Fruit fly (Drosophila melanogaster) whole organism, wandering third instar larva: ENCODE data around the gene Cby.

ENCODE experiments used
- Abd-B ChIP-seq: fragments of >200 bp; optimal IDR thresholded peaks from 2 replicates; lab custom pipeline; 2017; ENCODE audit warnings: missing biosample characterization, missing genetic modification characterization
- CG9705 ChIP-seq: fragments of 200-800 bp; sonication (Bioruptor generic); optimal IDR thresholded peaks from 2 replicates; lab custom pipeline; 2018; ENCODE audit warnings: missing biosample characterization, mild to moderate bottlenecking, missing genetic modification characterization
- CrebA ChIP-seq: fragments of 200-800 bp; sonication (Bioruptor generic); optimal IDR thresholded peaks from 2 replicates; lab custom pipeline; 2016; ENCODE audit warnings: missing biosample characterization, mild to moderate bottlenecking, missing genetic modification characterization, borderline replicate concordance
- Dfd ChIP-seq: fragments of >200 bp; optimal IDR thresholded peaks from 2 replicates; lab custom pipeline; 2017; ENCODE audit warnings: missing biosample characterization, missing genetic modification characterization
- Dif ChIP-seq: fragments of 200-275, 200-300 bp; sonication (Bioruptor generic); optimal IDR thresholded peaks from 2 replicates; lab custom pipeline; 2018; ENCODE audit warnings: missing biosample characterization, missing genetic modification characterization; ENCODE audit not compliant: partially characterized antibody
- GATAd ChIP-seq: sonication (Bioruptor generic); optimal IDR thresholded peaks from 2 replicates; lab custom pipeline; 2016; ENCODE audit warnings: missing biosample characterization, missing genetic modification characterization
- HLH106 ChIP-seq: fragments of 200-800 bp; optimal IDR thresholded peaks from 3 replicates; lab custom pipeline; 2019; ENCODE audit warnings: missing biosample characterization, mild to moderate bottlenecking, missing genetic modification characterization, moderate library complexity
- Hnf4 ChIP-seq: fragments of 200-800 bp; sonication (Bioruptor generic); optimal IDR thresholded peaks from 2 replicates; lab custom pipeline; 2016; ENCODE audit warnings: missing biosample characterization, mild to moderate bottlenecking, missing genetic modification characterization
- Hr78 ChIP-seq: fragments of >200 bp; optimal IDR thresholded peaks from 2 replicates; lab custom pipeline; 2017; ENCODE audit warnings: missing biosample characterization, missing genetic modification characterization
- Hr83 ChIP-seq: fragments of 200-300 bp; sonication (Bioruptor generic); optimal IDR thresholded peaks from 2 replicates; lab custom pipeline; 2016; ENCODE audit warnings: missing biosample characterization, mild to moderate bottlenecking, missing genetic modification characterization, moderate library complexity; ENCODE audit not compliant: poor library complexity, severe bottlenecking
- Jra ChIP-seq: sonication (Bioruptor generic); optimal IDR thresholded peaks from 2 replicates; lab custom pipeline; 2016; ENCODE audit warnings: missing biosample characterization, missing genetic modification characterization
- Mio ChIP-seq: sonication (Bioruptor generic); optimal IDR thresholded peaks from 2 replicates; lab custom pipeline; 2016; ENCODE audit warnings: missing biosample characterization, missing genetic modification characterization
- Myc ChIP-seq: fragments of >200 bp; optimal IDR thresholded peaks from 2 replicates; lab custom pipeline; 2017
- N ChIP-seq: fragments of >200 bp; optimal IDR thresholded peaks from 2 replicates; lab custom pipeline; 2018; ENCODE audit warnings: missing biosample characterization, missing external identifiers, missing genetic modification characterization
- OdsH ChIP-seq: fragments of 200-800 bp; sonication (Bioruptor generic); optimal IDR thresholded peaks from 2 replicates; lab custom pipeline; 2016; ENCODE audit warnings: missing biosample characterization, mild to moderate bottlenecking, missing genetic modification characterization
- Rel ChIP-seq, 2 experiments: fragments of 200-800 bp; sonication (Bioruptor generic) in 1 of 2; optimal IDR thresholded peaks; 2 replicates in 1 of 2; 3 replicates in 1 of 2; lab custom pipeline; 2016 to 2019; ENCODE audit warnings: mild to moderate bottlenecking in 2 of 2, missing biosample characterization in 2 of 2, missing genetic modification characterization in 2 of 2, moderate library complexity in 1 of 2
- Sp1 ChIP-seq: fragments of 200-800 bp; sonication (Bioruptor generic); optimal IDR thresholded peaks from 3 replicates; lab custom pipeline; 2019; ENCODE audit warnings: missing biosample characterization, mild to moderate bottlenecking, missing genetic modification characterization, moderate library complexity
- Vsx2 ChIP-seq: fragments of 200-300, 225-300 bp; sonication (Bioruptor generic); optimal IDR thresholded peaks from 2 replicates; lab custom pipeline; 2018; ENCODE audit warnings: missing biosample characterization, missing genetic modification characterization; ENCODE audit not compliant: partially characterized antibody
- br ChIP-seq: fragments of 200-800 bp; sonication (Bioruptor generic); optimal IDR thresholded peaks from 2 replicates; lab custom pipeline; 2016; ENCODE audit warnings: missing biosample characterization, missing genetic modification characterization
- brk ChIP-seq: fragments of 200-800 bp; sonication (Bioruptor generic); optimal IDR thresholded peaks from 2 replicates; lab custom pipeline; 2016; ENCODE audit warnings: missing biosample characterization, mild to moderate bottlenecking, missing genetic modification characterization
- dl ChIP-seq, 2 experiments: fragments of 175-275, 200-275 bp in 1 of 2; fragments of 200-275 bp in 1 of 2; sonication (Bioruptor generic); optimal IDR thresholded peaks; lab custom pipeline; 2018; ENCODE audit warnings: mild to moderate bottlenecking in 2 of 2, missing biosample characterization in 2 of 2, missing genetic modification characterization in 2 of 2, moderate library complexity in 2 of 2; ENCODE audit not compliant: partially characterized antibody in 2 of 2, insufficient read depth in 1 of 2
- dmrt93B ChIP-seq: fragments of 200-800 bp; sonication (Bioruptor generic); optimal IDR thresholded peaks from 2 replicates; lab custom pipeline; 2018; ENCODE audit warnings: missing biosample characterization, mild to moderate bottlenecking, missing genetic modification characterization
- ey ChIP-seq: fragments of 200-800 bp; sonication (Bioruptor generic); optimal IDR thresholded peaks from 2 replicates; lab custom pipeline; 2016; ENCODE audit warnings: missing biosample characterization, missing genetic modification characterization
- foxo ChIP-seq, 2 experiments: fragments of 200-800 bp; sonication (Bioruptor generic); optimal IDR thresholded peaks; 2 replicates in 1 of 2; 3 replicates in 1 of 2; lab custom pipeline; 2016 to 2017; ENCODE audit warnings: missing biosample characterization in 2 of 2, missing genetic modification characterization in 2 of 2
- h ChIP-seq: fragments of 200-800 bp; sonication (Bioruptor generic); optimal IDR thresholded peaks from 3 replicates; lab custom pipeline; 2016; ENCODE audit warnings: missing biosample characterization, mild to moderate bottlenecking, missing genetic modification characterization
- jim ChIP-seq: fragments of 175-275, 200-325 bp; sonication (Bioruptor generic); optimal IDR thresholded peaks from 2 replicates; lab custom pipeline; 2016; ENCODE audit warnings: missing biosample characterization, mild to moderate bottlenecking, missing genetic modification characterization
- lola ChIP-seq: fragments of >200 bp; optimal IDR thresholded peaks from 2 replicates; lab custom pipeline; 2017; ENCODE audit warnings: missing biosample characterization, missing genetic modification characterization
- pan ChIP-seq: fragments of >200 bp; optimal IDR thresholded peaks from 2 replicates; lab custom pipeline; 2017
- rgr ChIP-seq: fragments of 200-800 bp; sonication (Bioruptor generic); optimal IDR thresholded peaks from 3 replicates; lab custom pipeline; 2016; ENCODE audit warnings: missing biosample characterization, mild to moderate bottlenecking, missing genetic modification characterization
- sage ChIP-seq: fragments of 200-800 bp; sonication (Bioruptor generic); optimal IDR thresholded peaks from 2 replicates; lab custom pipeline; 2016; ENCODE audit warnings: missing biosample characterization, mild to moderate bottlenecking, missing genetic modification characterization
- sv ChIP-seq: fragments of 200-800 bp; sonication (Bioruptor generic); optimal IDR thresholded peaks from 3 replicates; lab custom pipeline; 2016; ENCODE audit warnings: missing biosample characterization, missing genetic modification characterization
- usp ChIP-seq: fragments of >200 bp; optimal IDR thresholded peaks from 2 replicates; lab custom pipeline; 2017; ENCODE audit warnings: missing biosample characterization, missing genetic modification characterization
- woc ChIP-seq: sonication (Bioruptor generic); optimal IDR thresholded peaks from 2 replicates; lab custom pipeline; 2016; ENCODE audit warnings: missing biosample characterization, mild to moderate bottlenecking, missing genetic modification characterization

Gene Cby

dm6 chr3R:21862137-21862850, 5.5 kb upstream of the Cby start:
- TF ChIP-seq OdsH (GFP tag; lab: Kevin White, UChicago) (no peak), woc (GFP tag; lab: Kevin White, UChicago) (no peak)

DNA sequence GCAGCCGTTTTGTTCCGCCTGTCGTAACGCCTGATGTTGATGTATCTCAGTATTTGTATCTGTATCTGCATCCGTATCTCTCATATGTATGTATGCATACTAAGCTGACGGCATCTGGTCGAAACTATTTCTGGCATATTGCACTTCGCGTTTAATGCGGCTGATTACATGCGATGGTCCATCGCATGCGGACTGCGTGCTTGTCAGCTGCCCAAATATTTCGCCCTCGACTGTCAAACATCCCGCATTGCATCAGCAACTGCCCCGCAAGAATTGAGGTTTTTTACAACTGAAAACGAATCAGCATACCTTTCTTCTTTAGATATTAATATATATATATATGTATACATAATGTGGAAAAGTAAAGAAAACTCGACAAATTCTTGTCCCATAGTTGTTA, 4.9 kb upstream of the Cby start:
- TF ChIP-seq br (GFP tag; lab: Kevin White, UChicago) (no peak), Abd-B (no peak), CG9705 (GFP tag; lab: Kevin White, UChicago) (no peak), Jra (GFP tag; lab: Kevin White, UChicago) (no peak), h (GFP tag; lab: Kevin White, UChicago) (no peak)

DNA sequence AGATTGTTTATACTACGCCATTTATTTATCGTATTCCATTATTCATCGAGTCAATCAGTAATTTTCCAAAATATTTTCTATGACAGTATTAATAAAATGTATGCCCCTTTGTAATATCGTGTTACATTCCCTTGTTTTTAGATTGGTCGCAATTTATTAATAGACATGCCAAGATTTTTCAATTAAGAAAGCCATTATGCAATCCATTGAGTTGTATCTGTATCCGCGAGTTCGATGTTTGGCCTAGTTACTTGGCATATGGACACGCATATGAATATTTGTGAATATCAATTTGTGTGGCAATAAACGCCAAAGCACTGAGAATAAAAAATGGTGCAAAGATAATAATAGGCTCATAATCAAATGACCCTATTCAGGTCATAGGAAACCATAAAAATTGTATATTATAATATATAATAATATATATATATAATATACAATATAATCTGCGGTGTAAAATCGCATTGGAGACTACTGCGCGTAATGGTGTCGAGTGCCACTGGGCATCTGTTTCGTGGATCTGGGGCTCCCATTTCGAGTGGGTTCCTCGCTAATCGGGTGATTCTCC, 3.9 kb upstream of the Cby start:
- no peak for TF ChIP-seq Rel (GFP tag; optimal IDR thresholded peaks at IDR 0.05; lab: Kevin White, UChicago)
- TF ChIP-seq Rel (tag; optimal IDR thresholded peaks at IDR 0.05; lab: Kevin White, UChicago) = peak; percentile 12
- TF ChIP-seq Hr78 (GFP tag; lab: Kevin White, UChicago) = no peak
- TF ChIP-seq N (GFP tag; lab: Kevin White, UChicago) = no peak
- no peak for TF ChIP-seq Dif (GFP tag; lab: Kevin White, UChicago)
- TF ChIP-seq GATAd = no peak
- no peak for TF ChIP-seq ey (GFP tag; lab: Kevin White, UChicago)
- TF ChIP-seq woc (GFP tag; lab: Kevin White, UChicago) = no peak

DNA sequence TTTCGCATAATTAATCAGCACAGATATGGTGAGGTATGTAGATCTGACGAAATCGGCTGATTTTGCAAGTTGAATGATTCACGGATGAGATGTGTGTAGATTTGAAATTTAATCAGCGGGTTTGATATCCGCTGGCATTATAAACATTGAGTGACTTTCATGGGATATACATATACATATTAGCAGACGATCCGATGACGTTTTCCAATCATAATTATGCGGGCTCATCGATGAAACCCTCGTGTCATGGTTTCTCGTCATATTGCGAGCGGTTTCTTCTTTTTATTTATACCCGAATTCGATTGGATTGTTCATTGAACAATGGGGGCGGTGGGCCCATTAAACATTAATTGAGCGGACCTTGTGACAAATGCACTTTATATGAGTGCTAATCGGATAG, 3.3 kb upstream of the Cby start:
- TF ChIP-seq Abd-B (no peak), Hr83 (GFP tag; lab: Kevin White, UChicago) (no peak), ey (GFP tag; lab: Kevin White, UChicago) (no peak), Rel (GFP tag; optimal IDR thresholded peaks at IDR 0.05; lab: Kevin White, UChicago) (no peak), Rel (tag; optimal IDR thresholded peaks at IDR 0.05; lab: Kevin White, UChicago) (no peak), Hr78 (GFP tag; lab: Kevin White, UChicago) (no peak), OdsH (GFP tag; lab: Kevin White, UChicago) (no peak), brk (GFP tag; lab: Kevin White, UChicago) (no peak), GATAd (no peak), Mio (GFP tag; lab: Kevin White, UChicago) (no peak), Jra (GFP tag; lab: Kevin White, UChicago) (no peak), br (GFP tag; lab: Kevin White, UChicago) (no peak), jim (GFP tag; lab: Kevin White, UChicago) (no peak), dmrt93B (GFP tag; lab: Kevin White, UChicago) (no peak), foxo (GFP tag; optimal IDR thresholded peaks at IDR 0.05; lab: Kevin White, UChicago) (no peak), sage (GFP tag; lab: Kevin White, UChicago) (no peak), pan (lab: Kevin White, UChicago) (no peak), usp (GFP tag; lab: Kevin White, UChicago) (no peak)

DNA sequence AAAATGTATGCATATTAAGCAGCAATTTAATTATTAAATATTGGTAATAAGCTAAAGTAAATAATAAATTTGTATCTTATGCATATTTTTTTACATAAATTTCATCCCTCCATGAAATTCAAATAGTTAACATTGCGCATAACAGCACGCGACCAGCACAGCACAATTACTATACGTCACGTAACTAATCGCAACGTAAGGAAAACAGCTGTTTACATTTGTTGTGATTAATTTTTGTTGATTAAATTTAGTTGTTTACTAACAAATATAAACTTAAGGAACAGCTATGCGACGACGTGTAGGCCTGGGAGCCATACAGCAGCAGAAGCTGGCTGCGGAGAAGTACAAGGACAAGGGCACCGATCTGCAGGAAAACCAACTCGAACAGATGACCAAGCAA, 2.8 kb upstream of the Cby start, which contains the start of gene lsn:
Gene lsn (plus strand): TSS at position 177 of the 400 bp plus-strand sequence.
- TF ChIP-seq brk (GFP tag; lab: Kevin White, UChicago) = peak; percentile 41
- TF ChIP-seq Jra (GFP tag; lab: Kevin White, UChicago) = no peak
- TF ChIP-seq OdsH (GFP tag; lab: Kevin White, UChicago) = no peak
- TF ChIP-seq dl (GFP tag; optimal IDR thresholded peaks at IDR 0.05; lab: Kevin White, UChicago; ENCODE audit: insufficient read depth in 1 of 2, partially characterized antibody in 2 of 2) = no peak
- TF ChIP-seq Sp1 = no peak
- no peak for TF ChIP-seq Hr78 (GFP tag; lab: Kevin White, UChicago)
- TF ChIP-seq br (GFP tag; lab: Kevin White, UChicago) = no peak
- no peak for TF ChIP-seq pan (lab: Kevin White, UChicago)
- no peak for TF ChIP-seq HLH106 (tag; lab: Kevin White, UChicago)
- no peak for TF ChIP-seq Vsx2 (GFP tag; lab: Kevin White, UChicago)
- no peak for TF ChIP-seq dmrt93B (GFP tag; lab: Kevin White, UChicago)
- peak; percentile 2 for TF ChIP-seq CrebA (GFP tag; lab: Kevin White, UChicago)
- no peak for TF ChIP-seq woc (GFP tag; lab: Kevin White, UChicago)
- no peak for TF ChIP-seq N (GFP tag; lab: Kevin White, UChicago)
- TF ChIP-seq Dfd (GFP tag; lab: Kevin White, UChicago) = no peak
- peak; percentile 12 for TF ChIP-seq sage (GFP tag; lab: Kevin White, UChicago)
- no peak for TF ChIP-seq jim (GFP tag; lab: Kevin White, UChicago)
- no peak for TF ChIP-seq lola (GFP tag; lab: Kevin White, UChicago)
- no peak for TF ChIP-seq Hnf4 (GFP tag; lab: Kevin White, UChicago)
- TF ChIP-seq rgr (GFP tag; lab: Kevin White, UChicago) = no peak
- TF ChIP-seq sv (GFP tag; lab: Kevin White, UChicago) = no peak
- no peak for TF ChIP-seq ey (GFP tag; lab: Kevin White, UChicago)
- no peak for TF ChIP-seq Myc (lab: Kevin White, UChicago)
- no peak for TF ChIP-seq h (GFP tag; lab: Kevin White, UChicago)
